Worm (Caenorhabditis elegans): ENCODE results near the gene fbxb-46.

- TF ChIP-seq C04F5.9 (tag; optimal IDR thresholded peaks at IDR 0.05) (no peak), nhr-12 (tag; optimal IDR thresholded peaks at IDR 0.05) (no peak), egl-27 (tag; optimal IDR thresholded peaks at IDR 0.05) (no peak), nhr-77 (tag; optimal IDR thresholded peaks at IDR 0.05) (no peak), jun-1 (tag; optimal IDR thresholded peaks at IDR 0.05) (no peak), fkh-10 (GFP tag; optimal IDR thresholded peaks at IDR 0.05) (no peak), nhr-11 (tag; optimal IDR thresholded peaks at IDR 0.05) (no peak), nhr-90 (tag; optimal IDR thresholded peaks at IDR 0.05; ENCODE audit: poor library complexity) (no peak), snpc-4 (tag; optimal IDR thresholded peaks at IDR 0.05) (no peak), unc-86 (tag; optimal IDR thresholded peaks at IDR 0.05) (no peak)
Measured at ce11 chrII:1579886-1580285, 9.0 kb upstream of the fbxb-46 start, which contains the start of gene math-38.
